Worm (Caenorhabditis elegans) whole organism, L2 larva: ENCODE data around the gene C09E9.1.

ENCODE experiments used
- C34F6.9 ChIP-seq: fragments of 150-350 bp; optimal IDR thresholded peaks from 2 replicates; lab custom pipeline; 2014; ENCODE audit warnings: missing biosample characterization, missing genetic modification characterization
- F13H6.1 ChIP-seq: sonication (generic microtip); optimal IDR thresholded peaks from 2 replicates; lab custom pipeline; 2016; ENCODE audit warnings: missing genetic modification characterization, missing compliant biosample characterization
- Y55F3AM.14 ChIP-seq: fragments of 200-800 bp; sonication (Bioruptor generic); optimal IDR thresholded peaks from 2 replicates; lab custom pipeline; 2018; ENCODE audit warnings: mild to moderate bottlenecking, missing genetic modification characterization, missing compliant biosample characterization
- aly-2 ChIP-seq: fragments of 150-350 bp; optimal IDR thresholded peaks from 2 replicates; lab custom pipeline; 2014; ENCODE audit warnings: missing biosample characterization, missing genetic modification characterization
- ama-1 ChIP-seq: fragments of 150-350 bp; optimal IDR thresholded peaks from 2 replicates; lab custom pipeline; 2018; ENCODE audit warnings: inconsistent platforms
- crh-2 ChIP-seq: sonication (generic microtip); optimal IDR thresholded peaks from 2 replicates; lab custom pipeline; 2017; ENCODE audit warnings: missing biosample characterization, missing genetic modification characterization
- dmd-4 ChIP-seq: sonication (generic microtip); optimal IDR thresholded peaks from 2 replicates; lab custom pipeline; 2017; ENCODE audit warnings: missing biosample characterization, missing genetic modification characterization
- elt-1 ChIP-seq: fragments of 150-350 bp; optimal IDR thresholded peaks from 2 replicates; lab custom pipeline; 2014; ENCODE audit warnings: missing biosample characterization, missing genetic modification characterization
- elt-3 ChIP-seq: sonication (generic microtip); optimal IDR thresholded peaks from 2 replicates; lab custom pipeline; 2017; ENCODE audit warnings: missing biosample characterization, missing genetic modification characterization
- fos-1 ChIP-seq: fragments of 150-350 bp; optimal IDR thresholded peaks from 2 replicates; lab custom pipeline; 2014; ENCODE audit warnings: missing biosample characterization, missing genetic modification characterization
- gmeb-1 ChIP-seq: fragments of 150-350 bp; optimal IDR thresholded peaks from 2 replicates; lab custom pipeline; 2014; ENCODE audit warnings: missing biosample characterization, missing genetic modification characterization
- lin-13 ChIP-seq: fragments of 150-350 bp; optimal IDR thresholded peaks from 2 replicates; lab custom pipeline; 2014; ENCODE audit warnings: missing biosample characterization, missing genetic modification reagents, missing genetic modification characterization
- lin-39 ChIP-seq: fragments of 150-350 bp; optimal IDR thresholded peaks from 2 replicates; lab custom pipeline; 2014; ENCODE audit warnings: missing biosample characterization, missing genetic modification reagents, missing genetic modification characterization
- lsy-2 ChIP-seq, 2 experiments: fragments of 150-350 bp in 1 of 2; sonication (generic microtip) in 1 of 2; optimal IDR thresholded peaks; 2 replicates each; lab custom pipeline; 2014 to 2017; ENCODE audit warnings: missing biosample characterization in 2 of 2, missing genetic modification characterization in 2 of 2
- mab-5 ChIP-seq: fragments of 150-350 bp; optimal IDR thresholded peaks from 2 replicates; lab custom pipeline; 2014; ENCODE audit warnings: missing biosample characterization, missing genetic modification characterization
- mbf-1 ChIP-seq: sonication (generic microtip); optimal IDR thresholded peaks from 2 replicates; lab custom pipeline; 2017; ENCODE audit warnings: missing biosample characterization, missing genetic modification characterization
- nhr-10 ChIP-seq: sonication (generic microtip); optimal IDR thresholded peaks from 2 replicates; lab custom pipeline; 2017; ENCODE audit warnings: missing biosample characterization, missing genetic modification characterization
- nhr-12 ChIP-seq: fragments of 150-350 bp; optimal IDR thresholded peaks from 2 replicates; lab custom pipeline; 2014; ENCODE audit warnings: missing biosample characterization, missing genetic modification characterization
- nhr-129 ChIP-seq: fragments of 150-350 bp; optimal IDR thresholded peaks from 2 replicates; lab custom pipeline; 2014; ENCODE audit warnings: missing biosample characterization, missing genetic modification characterization
- nhr-23 ChIP-seq: fragments of 150-350 bp; optimal IDR thresholded peaks from 2 replicates; lab custom pipeline; 2014; ENCODE audit warnings: missing biosample characterization, missing genetic modification reagents, missing genetic modification characterization
- nhr-237 ChIP-seq: fragments of 150-350 bp; optimal IDR thresholded peaks from 2 replicates; lab custom pipeline; 2014; ENCODE audit warnings: missing biosample characterization, missing genetic modification characterization
- nhr-77 ChIP-seq: fragments of 150-350 bp; optimal IDR thresholded peaks from 2 replicates; lab custom pipeline; 2014; ENCODE audit warnings: missing biosample characterization, missing genetic modification characterization
- peb-1 ChIP-seq: fragments of 150-350 bp; optimal IDR thresholded peaks from 2 replicates; lab custom pipeline; 2014; ENCODE audit warnings: missing biosample characterization, missing genetic modification characterization
- sem-4 ChIP-seq: fragments of 150-350 bp; optimal IDR thresholded peaks from 2 replicates; lab custom pipeline; 2014; ENCODE audit warnings: missing biosample characterization, missing genetic modification reagents, missing genetic modification characterization
- sma-3 ChIP-seq: sonication (generic microtip); optimal IDR thresholded peaks from 2 replicates; lab custom pipeline; 2016; ENCODE audit warnings: missing genetic modification reagents, missing genetic modification characterization, missing compliant biosample characterization
- unc-39 ChIP-seq: fragments of 150-350 bp; optimal IDR thresholded peaks from 2 replicates; lab custom pipeline; 2014; ENCODE audit warnings: missing biosample characterization, missing genetic modification characterization
- unc-55 ChIP-seq: fragments of 150-350 bp; sonication (generic microtip); optimal IDR thresholded peaks from 3 replicates; lab custom pipeline; 2014; ENCODE audit warnings: missing biosample characterization, missing genetic modification reagents, missing genetic modification characterization
- unc-62 ChIP-seq: fragments of 150-350 bp; optimal IDR thresholded peaks from 2 replicates; lab custom pipeline; 2014; ENCODE audit warnings: missing biosample characterization, missing genetic modification reagents, missing genetic modification characterization
- ztf-1 ChIP-seq: fragments of 200-800 bp; sonication (Bioruptor generic); conservative IDR thresholded peaks from 2 replicates; pipeline ENCODE4 v1.3.6; 2022; ENCODE audit warnings: missing genetic modification characterization, missing compliant biosample characterization

Gene C09E9.1

DNA sequence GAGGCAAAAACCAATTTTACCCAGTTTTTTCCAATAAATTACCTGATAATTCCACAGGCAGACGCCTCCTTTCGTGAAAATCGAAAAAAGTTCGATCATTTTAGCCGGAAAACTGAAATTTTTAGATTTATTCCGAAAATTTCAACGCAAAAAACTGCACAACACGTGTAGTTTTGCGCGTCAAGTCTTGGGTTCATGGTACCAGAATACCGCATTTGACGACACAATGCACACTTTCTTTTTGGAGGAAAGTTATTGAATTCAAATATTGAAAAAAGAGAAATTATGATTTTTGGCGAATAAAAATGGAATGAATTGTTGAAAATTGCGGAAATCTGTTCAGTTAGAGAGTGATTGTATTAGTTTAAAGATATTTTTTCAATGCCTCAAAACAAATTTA is 35.0 kb upstream of the C09E9.1 start, which contains the start of gene F38A1.8 (continued):
- peak; percentile 29 for TF ChIP-seq sma-3
- no peak for TF ChIP-seq nhr-77
- TF ChIP-seq unc-55, result peak; percentile 78
- TF ChIP-seq nhr-129 (tag; lab: Kevin White, UChicago), result peak; percentile 65

DNA sequence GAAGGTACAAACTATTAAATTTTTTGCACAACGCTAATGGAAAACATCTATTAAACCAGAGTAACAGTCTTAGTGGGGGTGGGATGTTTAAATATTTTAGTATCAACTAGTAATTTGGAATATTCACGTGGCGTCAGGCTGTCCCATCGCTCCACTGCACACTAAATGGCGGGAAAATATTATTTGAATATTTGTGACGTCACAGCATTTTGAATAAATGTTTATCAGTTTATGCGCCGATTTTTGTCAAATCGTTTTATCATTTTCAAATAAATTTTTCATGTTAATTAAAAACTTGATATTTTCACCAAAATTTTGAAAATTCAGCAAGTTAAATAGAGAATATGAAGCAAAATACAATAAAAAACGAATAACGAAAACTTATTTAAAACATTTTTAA is 31.4 kb upstream of the C09E9.1 start, which contains the start of gene F38A1.15:
F38A1.15 (minus strand) TSS at position 101 of the 400 bp plus-strand sequence.
- TF ChIP-seq fos-1 (tag; lab: Kevin White, UChicago), result no peak
- TF ChIP-seq nhr-10 (tag; lab: Kevin White, UChicago), result no peak
- TF ChIP-seq crh-2, result no peak
- no peak for TF ChIP-seq gmeb-1 (tag; lab: Kevin White, UChicago)
- TF ChIP-seq lin-39 (tag; lab: Kevin White, UChicago), result no peak
- no peak for TF ChIP-seq C34F6.9 (tag; lab: Kevin White, UChicago)
- no peak for TF ChIP-seq F13H6.1 (tag; lab: Kevin White, UChicago)
- TF ChIP-seq unc-39 (tag; lab: Kevin White, UChicago), result no peak
- no peak for TF ChIP-seq lin-13 (GFP tag; lab: Kevin White, UChicago)
- no peak for TF ChIP-seq ama-1 (lab: Kevin White, UChicago)
- TF ChIP-seq nhr-77, result no peak
- TF ChIP-seq ztf-1 (GFP tag; lab: Robert Waterston, UW), result no peak
- no peak for TF ChIP-seq nhr-23 (tag; lab: Kevin White, UChicago)
- no peak for TF ChIP-seq aly-2 (tag; lab: Kevin White, UChicago)
- no peak for TF ChIP-seq elt-3 (tag; lab: Kevin White, UChicago)
- TF ChIP-seq mbf-1 (tag; lab: Kevin White, UChicago), result no peak
- TF ChIP-seq sma-3, result no peak
- TF ChIP-seq Y55F3AM.14 (GFP tag; lab: Kevin White, UChicago), result no peak
- no peak for TF ChIP-seq sem-4 (tag; lab: Kevin White, UChicago)
- TF ChIP-seq, all 48 proteins: peak for 0

DNA sequence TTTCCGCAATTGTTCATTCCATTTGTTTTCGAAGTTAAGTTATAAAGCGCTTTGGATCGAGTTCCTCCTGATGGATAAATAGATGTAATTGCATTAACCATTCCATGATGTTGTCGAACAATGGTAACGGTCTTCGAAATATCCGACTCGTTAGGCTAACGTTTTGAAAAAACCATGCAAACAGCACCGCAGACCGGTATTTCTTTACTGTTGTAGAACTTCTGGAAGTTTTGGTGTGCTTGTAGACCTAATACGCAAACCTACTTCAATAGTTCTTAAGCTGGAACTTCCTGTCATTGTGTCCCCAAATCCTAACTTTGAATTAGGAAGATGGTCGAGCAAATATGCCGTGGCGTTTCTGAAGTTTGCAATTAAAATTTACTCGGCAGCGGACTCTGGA is 29.4 kb upstream of the C09E9.1 start, which contains the start of gene F38A1.9:
F38A1.9 (minus strand) TSS at position 101 of the 400 bp plus-strand sequence.
- TF ChIP-seq unc-62 (no peak), elt-3 (tag; lab: Kevin White, UChicago) (no peak), unc-55 (no peak), fos-1 (tag; lab: Kevin White, UChicago) (no peak), peb-1 (tag; lab: Kevin White, UChicago) (no peak), lin-39 (tag; lab: Kevin White, UChicago) (no peak), lsy-2 (tag; optimal IDR thresholded peaks at IDR 0.05; lab: Kevin White, UChicago) (no peak), aly-2 (tag; lab: Kevin White, UChicago) (no peak), nhr-237 (tag; lab: Kevin White, UChicago) (no peak), dmd-4 (no peak), C34F6.9 (tag; lab: Kevin White, UChicago) (no peak), nhr-12 (no peak)

- TF ChIP-seq nhr-10 (tag; lab: Kevin White, UChicago) (no peak), dmd-4 (no peak), elt-1 (tag; lab: Kevin White, UChicago) (no peak), mab-5 (tag; lab: Kevin White, UChicago) (no peak), Y55F3AM.14 (GFP tag; lab: Kevin White, UChicago) (no peak), gmeb-1 (tag; lab: Kevin White, UChicago) (no peak), fos-1 (tag; lab: Kevin White, UChicago) (peak; percentile 15), nhr-77 (no peak)
These were observed 27.8 kb upstream of the C09E9.1 start, which contains the start of the genes clec-165 and F38A1.11 for ce11 chrIV:1246762-1247436. clec-165 (minus strand) TSS chrIV:1246886. F38A1.11 (plus strand) TSS chrIV:1247386.

- no peak for TF ChIP-seq mab-5 (tag; lab: Kevin White, UChicago)
- TF ChIP-seq elt-1 (tag; lab: Kevin White, UChicago), result no peak
- TF ChIP-seq unc-39 (tag; lab: Kevin White, UChicago), result no peak
- TF ChIP-seq fos-1 (tag; lab: Kevin White, UChicago), result no peak
These were observed 23.3 kb upstream of the C09E9.1 start, which contains the start of the genes clec-166 and F38A1.6 for ce11 chrIV:1251242-1251911. clec-166 (minus strand) TSS chrIV:1251342. F38A1.6 (plus strand) TSS chrIV:1251861.
